Worm (Caenorhabditis elegans): ENCODE measurements around the gene F44E5.4.

F44E5.4 gene

ce11 chrII:11737347-11737746, 21.8 kb downstream of the F44E5.4 start:
- no peak for TF ChIP-seq aly-2 (tag; optimal IDR thresholded peaks at IDR 0.05)
- peak in 1 of 2 experiments; percentile 32 for TF ChIP-seq lsy-2 (tag; optimal IDR thresholded peaks at IDR 0.05)
- no peak for TF ChIP-seq lin-38 (GFP tag; IDR thresholded peaks at IDR 0.05)
- TF ChIP-seq F49E8.2 (tag; optimal IDR thresholded peaks at IDR 0.05; ENCODE audit: borderline replicate concordance), result no peak
- TF ChIP-seq egl-27 (tag; optimal IDR thresholded peaks at IDR 0.05), result no peak
- TF ChIP-seq tra-1 (GFP tag; IDR thresholded peaks at IDR 0.05), result no peak
- TF ChIP-seq zip-2 (tag; optimal IDR thresholded peaks at IDR 0.05), result no peak
- TF ChIP-seq vab-7 (GFP tag; IDR thresholded peaks at IDR 0.05), result no peak
- TF ChIP-seq unc-62 (GFP tag; optimal IDR thresholded peaks at IDR 0.05 in 1 of 2), result peak in 1 of 2 experiments; percentile 79
- no peak for TF ChIP-seq unc-62 (tag; optimal IDR thresholded peaks at IDR 0.05)
- no peak for TF ChIP-seq mxl-2 (GFP tag; conservative IDR thresholded peaks at IDR 0.05)
- peak in 1 of 2 experiments; percentile 18 for TF ChIP-seq mdl-1 (tag; optimal IDR thresholded peaks at IDR 0.05)
- TF ChIP-seq cey-2 (tag; optimal IDR thresholded peaks at IDR 0.05; ENCODE audit: borderline replicate concordance, insufficient read depth), result no peak
- TF ChIP-seq jun-1 (tag; optimal IDR thresholded peaks at IDR 0.05), result no peak
- TF ChIP-seq unc-130 (GFP tag; optimal IDR thresholded peaks at IDR 0.05), result no peak
- peak; percentile 31 for TF ChIP-seq mep-1 (tag; optimal IDR thresholded peaks at IDR 0.05)
- TF ChIP-seq aha-1 (tag), result peak; percentile 12
- no peak for TF ChIP-seq madf-9 (GFP tag; conservative IDR thresholded peaks at IDR 0.05)
- TF ChIP-seq dmd-9 (GFP tag; IDR thresholded peaks at IDR 0.05), result no peak
- TF ChIP-seq arid-1 (GFP tag; conservative IDR thresholded peaks at IDR 0.05), result no peak
- TF ChIP-seq ceh-62 (tag; optimal IDR thresholded peaks at IDR 0.05), result no peak
- no peak for TF ChIP-seq ZK546.5 (tag; optimal IDR thresholded peaks at IDR 0.05)
- TF ChIP-seq nhr-28 (tag; optimal IDR thresholded peaks at IDR 0.05), result peak; percentile 48
- TF ChIP-seq spr-1 (tag; optimal IDR thresholded peaks at IDR 0.05), result peak; percentile 9
- peak; percentile 39 for TF ChIP-seq hlh-30 (tag; optimal IDR thresholded peaks at IDR 0.05; ENCODE audit: insufficient read depth)
- no peak for TF ChIP-seq saeg-2 (GFP tag; IDR thresholded peaks at IDR 0.05)
- peak; percentile 33 for TF ChIP-seq hlh-11 (tag; optimal IDR thresholded peaks at IDR 0.05)
- TF ChIP-seq skn-1 (tag; optimal IDR thresholded peaks at IDR 0.05), result no peak
- TF ChIP-seq mxl-3 (GFP tag; optimal IDR thresholded peaks at IDR 0.05), result peak; percentile 49
- no peak for TF ChIP-seq dmd-6 (GFP tag; IDR thresholded peaks at IDR 0.05)

ce11 chrII:11733850-11734249, 25.3 kb downstream of the F44E5.4 start:
- TF ChIP-seq pqm-1 (tag; optimal IDR thresholded peaks at IDR 0.05) (no peak), madf-5 (GFP tag; IDR thresholded peaks at IDR 0.05) (no peak)

- TF ChIP-seq hmg-1.1 (GFP tag; IDR thresholded peaks at IDR 0.05) (0 out of 2 replicates have a peak, but pooled peaks have one; percentile 19), nhr-25 (tag; optimal IDR thresholded peaks at IDR 0.05; ENCODE audit: borderline replicate concordance, insufficient read depth) (no peak)
Observed at ce11 chrII:11732513-11732912, 26.6 kb downstream of the F44E5.4 start, which contains the start of gene F13D12.8. TSS of gene F13D12.8 (minus strand) at chrII:11732594.

ce11 chrII:11731174-11731724, 27.9 kb downstream of the F44E5.4 start:
- TF ChIP-seq ama-1 (optimal IDR thresholded peaks at IDR 0.05), result peak; percentile 51
- 0 out of 2 replicates have a peak, but pooled peaks have one; percentile 13 for TF ChIP-seq tra-1 (GFP tag; IDR thresholded peaks at IDR 0.05)
- no peak for TF ChIP-seq snpc-1.2 (GFP tag; IDR thresholded peaks at IDR 0.05)
- TF ChIP-seq dmd-6 (GFP tag; IDR thresholded peaks at IDR 0.05), result peak; percentile 35
- no peak for TF ChIP-seq gei-8 (GFP tag; optimal IDR thresholded peaks at IDR 0.05)
- TF ChIP-seq aha-1 (tag), result peak; percentile 81
- peak; percentile 67 for TF ChIP-seq nhr-102 (tag; optimal IDR thresholded peaks at IDR 0.05)
- no peak for TF ChIP-seq zip-2 (tag; optimal IDR thresholded peaks at IDR 0.05)
- TF ChIP-seq lsy-2 (tag; optimal IDR thresholded peaks at IDR 0.05), result no peak
- peak; percentile 32 for TF ChIP-seq hlh-11 (tag; optimal IDR thresholded peaks at IDR 0.05)
- TF ChIP-seq lin-38 (GFP tag; IDR thresholded peaks at IDR 0.05), result peak; percentile 65
- no peak for TF ChIP-seq nhr-111 (GFP tag; optimal IDR thresholded peaks at IDR 0.05)
- TF ChIP-seq D1046.2 (GFP tag; IDR thresholded peaks at IDR 0.05), result 0 out of 2 replicates have a peak, but pooled peaks have one; percentile 17
- TF ChIP-seq T20F7.1 (GFP tag; optimal IDR thresholded peaks at IDR 0.05), result peak; percentile 2
- 0 out of 2 replicates have a peak, but pooled peaks have one; percentile 32 for TF ChIP-seq mxl-2 (GFP tag; conservative IDR thresholded peaks at IDR 0.05)
- TF ChIP-seq duxl-1 (tag; optimal IDR thresholded peaks at IDR 0.05; ENCODE audit: poor library complexity), result peak; percentile 69
- TF ChIP-seq nhr-6 (tag; optimal IDR thresholded peaks at IDR 0.05), result no peak
- TF ChIP-seq ceh-28 (tag; optimal IDR thresholded peaks at IDR 0.05), result no peak
- no peak for TF ChIP-seq ZK546.5 (tag; optimal IDR thresholded peaks at IDR 0.05)
- no peak for TF ChIP-seq F37D6.2 (tag; optimal IDR thresholded peaks at IDR 0.05)
- no peak for TF ChIP-seq nhr-25 (tag; optimal IDR thresholded peaks at IDR 0.05; ENCODE audit: borderline replicate concordance, insufficient read depth)
